Fruit fly (Drosophila melanogaster): ENCODE measurements around the gene CG6276.

CG6276 gene

DNA sequence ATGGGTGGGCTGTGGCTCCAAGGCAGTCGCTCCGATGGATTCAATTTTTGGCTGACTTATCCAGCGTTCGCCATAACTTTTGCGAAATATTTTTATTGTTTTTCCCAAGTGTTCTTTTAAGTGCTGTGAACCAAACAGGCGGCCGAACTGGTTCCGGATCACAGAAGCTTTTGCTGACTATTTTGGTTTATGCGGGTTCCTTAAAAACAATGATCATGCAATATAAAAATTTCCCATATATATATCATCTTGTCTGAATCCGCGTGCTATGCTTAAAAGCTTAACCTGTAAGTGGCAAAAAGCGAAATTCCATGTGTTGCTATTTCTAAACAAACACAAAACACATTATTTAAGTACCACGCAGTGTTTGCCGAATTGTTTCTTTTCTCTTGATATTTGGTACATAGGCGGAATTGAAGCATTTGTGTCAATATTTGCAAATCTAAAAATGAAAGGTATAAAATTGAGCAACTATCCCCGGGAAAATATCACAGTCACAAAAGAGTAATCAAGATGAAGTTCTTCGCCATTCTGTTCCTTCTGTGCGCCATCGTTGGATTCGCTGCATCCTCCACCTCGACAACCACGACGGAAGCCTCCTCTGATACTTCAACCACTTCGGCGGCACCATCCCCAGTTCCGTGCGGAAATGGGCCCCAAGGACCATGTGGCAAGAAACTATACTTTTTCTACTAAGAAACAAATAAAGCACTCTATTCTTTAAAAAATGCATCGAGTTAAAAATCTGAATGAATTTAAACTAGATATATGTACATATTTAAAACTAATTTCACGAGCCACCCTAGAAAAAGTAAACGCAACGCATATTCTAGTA lies at the start of gene CG6276, which contains the start of gene CG44040 (continued):
- TF ChIP-seq gt (GFP tag; IDR thresholded peaks at IDR 0.05): no peak
- TF ChIP-seq CG4282 (GFP tag; optimal IDR thresholded peaks at IDR 0.05): no peak
- no peak for TF ChIP-seq cad (GFP tag; optimal IDR thresholded peaks at IDR 0.05)
- no peak for TF ChIP-seq CG15011 (GFP tag; optimal IDR thresholded peaks at IDR 0.05)
- peak; percentile 27 for TF ChIP-seq az2 (GFP tag; optimal IDR thresholded peaks at IDR 0.05)
- TF ChIP-seq grau (tag; optimal IDR thresholded peaks at IDR 0.05): peak; percentile 54
- TF ChIP-seq Sox102F (GFP tag; optimal IDR thresholded peaks at IDR 0.05): peak; percentile 35
- 0 out of 2 replicates have a peak, but pooled peaks have one; percentile 15 for TF ChIP-seq dati (GFP tag; IDR thresholded peaks at IDR 0.05)
- no peak for TF ChIP-seq z (GFP tag; IDR thresholded peaks at IDR 0.05)
- peak; percentile 39 for TF ChIP-seq fd64A (GFP tag; optimal IDR thresholded peaks at IDR 0.05)
- peak; percentile 22; the same call in 1 of the 2 replicates for TF ChIP-seq esg (GFP tag; conservative IDR thresholded peaks at IDR 0.05)
- peak; percentile 54; the same call in 1 of the 2 replicates for TF ChIP-seq CG14014 (GFP tag; IDR thresholded peaks at IDR 0.05)
- TF ChIP-seq seq (GFP tag; IDR thresholded peaks at IDR 0.05): no peak
- TF ChIP-seq slbo (GFP tag; IDR thresholded peaks at IDR 0.05): peak; percentile 59
- 0 out of 2 replicates have a peak, but pooled peaks have one; percentile 32 for TF ChIP-seq E2f1 (GFP tag; IDR thresholded peaks at IDR 0.05)
- TF ChIP-seq Myb (GFP tag; optimal IDR thresholded peaks at IDR 0.05): no peak
- TF ChIP-seq kni (GFP tag; optimal IDR thresholded peaks at IDR 0.05): no peak
- peak; percentile 14 for TF ChIP-seq CG33213 (GFP tag; optimal IDR thresholded peaks at IDR 0.05)
- TF ChIP-seq CG17361 (GFP tag; IDR thresholded peaks at IDR 0.05): peak; percentile 67
- no peak for TF ChIP-seq pita (GFP tag; optimal IDR thresholded peaks at IDR 0.05)
- TF ChIP-seq Asciz (GFP tag; optimal IDR thresholded peaks at IDR 0.05): peak; percentile 23
- no peak for TF ChIP-seq CG17612 (GFP tag; IDR thresholded peaks at IDR 0.05)
- peak; percentile 39 for TF ChIP-seq CG31441 (GFP tag; IDR thresholded peaks at IDR 0.05)
- TF ChIP-seq CG1603 (tag; optimal IDR thresholded peaks at IDR 0.05): peak; percentile 55
- TF ChIP-seq CG9437 (GFP tag; optimal IDR thresholded peaks at IDR 0.05): peak; percentile 51
- TF ChIP-seq Dip2 (GFP tag; IDR thresholded peaks at IDR 0.05): no peak
- no peak for TF ChIP-seq CG3847 (GFP tag; IDR thresholded peaks at IDR 0.05)
- TF ChIP-seq CG2129 (GFP tag; IDR thresholded peaks at IDR 0.05; ENCODE audit: partially characterized antibody): no peak
- peak; percentile 43 to 44 for TF ChIP-seq dpn (GFP tag; optimal IDR thresholded peaks at IDR 0.05)
- peak; percentile 39; the same call in 1 of the 3 replicates for TF ChIP-seq Mrtf (GFP tag; IDR thresholded peaks at IDR 0.05)
- TF ChIP-seq CG8478 (optimal IDR thresholded peaks at IDR 0.05): no peak
- no peak for TF ChIP-seq CG33557 (GFP tag; optimal IDR thresholded peaks at IDR 0.05)
- no peak for TF ChIP-seq sc (optimal IDR thresholded peaks at IDR 0.05)
- TF ChIP-seq sc (GFP tag; optimal IDR thresholded peaks at IDR 0.05): no peak
- peak; percentile 15 for TF ChIP-seq nom (GFP tag; optimal IDR thresholded peaks at IDR 0.05)
- TF ChIP-seq CG8359 (GFP tag; optimal IDR thresholded peaks at IDR 0.05; ENCODE audit: borderline replicate concordance): no peak
- TF ChIP-seq CG11560 (tag; IDR thresholded peaks at IDR 0.05): no peak
- peak; percentile 49 for TF ChIP-seq sug (tag; optimal IDR thresholded peaks at IDR 0.05)
- TF ChIP-seq CG4424 (GFP tag; optimal IDR thresholded peaks at IDR 0.05): peak; percentile 40
- TF ChIP-seq CG1529 (GFP tag; optimal IDR thresholded peaks at IDR 0.05): no peak
- peak; percentile 42 for TF ChIP-seq CG9817 (tag; optimal IDR thresholded peaks at IDR 0.05)
- TF ChIP-seq usp (GFP tag; optimal IDR thresholded peaks at IDR 0.05): no peak
- TF ChIP-seq zfh2 (GFP tag; optimal IDR thresholded peaks at IDR 0.05): peak; percentile 55
- no peak for TF ChIP-seq nerfin-2 (GFP tag; IDR thresholded peaks at IDR 0.05; ENCODE audit: partially characterized antibody)
- peak; percentile 63 for TF ChIP-seq lbe (GFP tag; optimal IDR thresholded peaks at IDR 0.05)
- peak; percentile 74 for TF ChIP-seq CG6689 (GFP tag; IDR thresholded peaks at IDR 0.05)
- no peak for TF ChIP-seq maf-S (GFP tag; optimal IDR thresholded peaks at IDR 0.05)
- no peak for TF ChIP-seq CG10321 (GFP tag; IDR thresholded peaks at IDR 0.05)
- TF ChIP-seq sens-2 (GFP tag; IDR thresholded peaks at IDR 0.05): no peak
- no peak for TF ChIP-seq NC2α (GFP tag; optimal IDR thresholded peaks at IDR 0.05)
- TF ChIP-seq peb (GFP tag; IDR thresholded peaks at IDR 0.05): no peak

All from whole organism, embryonic.